Fruit fly (Drosophila melanogaster) whole organism, prepupa: ENCODE results near the gene Cys.

ENCODE experiments used
- Blimp-1 ChIP-seq: fragments of 200-800 bp; sonication (Bioruptor generic); optimal IDR thresholded peaks from 3 replicates; lab custom pipeline; 2017; ENCODE audit warnings: missing biosample characterization, missing genetic modification characterization, mild to moderate bottlenecking, moderate library complexity, missing genetic modification reagents
- CG10631 ChIP-seq: fragments of 200-800 bp; sonication (Bioruptor generic); optimal IDR thresholded peaks from 2 replicates; lab custom pipeline; 2016; ENCODE audit warnings: missing biosample characterization, missing genetic modification characterization
- CG11294 ChIP-seq: fragments of 200-800 bp; sonication (Bioruptor generic); IDR thresholded peaks from 2 replicates; pipeline ENCODE4 v1.3.6; 2022; ENCODE audit warnings: missing biosample characterization, missing genetic modification characterization
- CG11902 ChIP-seq: fragments of 200-800 bp; sonication (Bioruptor generic); optimal IDR thresholded peaks from 3 replicates; lab custom pipeline; 2016; ENCODE audit warnings: missing biosample characterization, missing genetic modification characterization
- CG15336 ChIP-seq: fragments of 200-800 bp; sonication (Bioruptor generic); IDR thresholded peaks from 2 replicates; pipeline ENCODE4 v1.3.6; 2022; ENCODE audit warnings: missing biosample characterization, missing genetic modification characterization
- CG16779 ChIP-seq: fragments of 200-800 bp; sonication (Bioruptor generic); optimal IDR thresholded peaks from 3 replicates; lab custom pipeline; 2017; ENCODE audit warnings: missing biosample characterization, mild to moderate bottlenecking, missing genetic modification characterization
- CG3032 ChIP-seq: fragments of 200-800 bp; optimal IDR thresholded peaks from 2 replicates; lab custom pipeline; 2019; ENCODE audit warnings: missing biosample characterization, mild to moderate bottlenecking, missing genetic modification characterization, moderate library complexity
- CG32006 ChIP-seq: fragments of 200-800 bp; sonication (Bioruptor generic); optimal IDR thresholded peaks from 3 replicates; lab custom pipeline; 2017; ENCODE audit warnings: missing biosample characterization, mild to moderate bottlenecking, missing genetic modification characterization
- CG34406 ChIP-seq: fragments of 200-800 bp; sonication (Bioruptor generic); optimal IDR thresholded peaks from 3 replicates; lab custom pipeline; 2016; ENCODE audit warnings: missing biosample characterization, missing genetic modification characterization
- CG3919 ChIP-seq: fragments of 200-800 bp; sonication (Bioruptor generic); optimal IDR thresholded peaks from 3 replicates; lab custom pipeline; 2016; ENCODE audit warnings: missing biosample characterization, missing genetic modification characterization
- CG6163 ChIP-seq: fragments of 200-800 bp; sonication (Bioruptor generic); IDR thresholded peaks from 3 replicates; pipeline ENCODE4 v1.3.6; 2022; ENCODE audit warnings: missing biosample characterization, missing genetic modification characterization
- CG6276 ChIP-seq: fragments of 200-800 bp; sonication (Bioruptor generic); optimal IDR thresholded peaks from 2 replicates; lab custom pipeline; 2017; ENCODE audit warnings: missing biosample characterization, mild to moderate bottlenecking, missing genetic modification characterization
- CG6808 ChIP-seq: fragments of 200-800 bp; sonication (Bioruptor generic); optimal IDR thresholded peaks from 3 replicates; lab custom pipeline; 2017; ENCODE audit warnings: missing biosample characterization, missing genetic modification characterization, mild to moderate bottlenecking, moderate library complexity, missing genetic modification reagents
- CG7368 ChIP-seq: fragments of 200-800 bp; sonication (Bioruptor generic); optimal IDR thresholded peaks from 3 replicates; lab custom pipeline; 2016; ENCODE audit warnings: missing biosample characterization, missing genetic modification characterization
- CG8319 ChIP-seq: fragments of 200-800 bp; sonication (Bioruptor generic); optimal IDR thresholded peaks from 3 replicates; lab custom pipeline; 2016; ENCODE audit warnings: missing biosample characterization, missing genetic modification characterization
- CG8632 ChIP-seq: fragments of 200-800 bp; sonication (Bioruptor generic); optimal IDR thresholded peaks from 3 replicates; lab custom pipeline; 2016; ENCODE audit warnings: missing biosample characterization, missing genetic modification characterization
- CG9139 ChIP-seq: fragments of 200-800 bp; sonication (Bioruptor generic); optimal IDR thresholded peaks from 3 replicates; lab custom pipeline; 2017; ENCODE audit warnings: missing biosample characterization, mild to moderate bottlenecking, missing genetic modification characterization
- Eip75B ChIP-seq: fragments of 200-800 bp; sonication (Bioruptor generic); optimal IDR thresholded peaks from 3 replicates; lab custom pipeline; 2016; ENCODE audit warnings: missing biosample characterization, missing genetic modification characterization
- Eip78C ChIP-seq: fragments of 200-800 bp; sonication (Bioruptor generic); peaks from one replicate; lab custom pipeline; 2016; ENCODE audit warnings: missing biosample characterization, missing genetic modification characterization
- Eip93F ChIP-seq: fragments of 200-800 bp; sonication (Bioruptor generic); optimal IDR thresholded peaks from 2 replicates; lab custom pipeline; 2016; ENCODE audit warnings: missing biosample characterization, mild to moderate bottlenecking, missing genetic modification characterization
- Ets96B ChIP-seq: fragments of 200-800 bp; optimal IDR thresholded peaks from 2 replicates; lab custom pipeline; 2019; ENCODE audit warnings: missing biosample characterization, mild to moderate bottlenecking, missing genetic modification characterization, moderate library complexity
- Gug ChIP-seq: fragments of 200-800 bp; sonication (Bioruptor generic); IDR thresholded peaks from 2 replicates; pipeline ENCODE4 v1.3.6; 2022; ENCODE audit warnings: missing biosample characterization, missing genetic modification characterization
- Hr38 ChIP-seq: sonication (Bioruptor generic); optimal IDR thresholded peaks from 2 replicates; lab custom pipeline; 2016; ENCODE audit warnings: missing biosample characterization, missing genetic modification characterization
- Hr39 ChIP-seq: fragments of 200-800 bp; sonication (Bioruptor generic); optimal IDR thresholded peaks from 2 replicates; lab custom pipeline; 2016; ENCODE audit warnings: missing biosample characterization, missing genetic modification characterization
- Hr4 ChIP-seq: fragments of 200-800 bp; sonication (Bioruptor generic); optimal IDR thresholded peaks from 3 replicates; lab custom pipeline; 2016; ENCODE audit warnings: missing biosample characterization, missing genetic modification characterization
- Lpt ChIP-seq: fragments of 200-800 bp; sonication (Bioruptor generic); optimal IDR thresholded peaks from 3 replicates; lab custom pipeline; 2016; ENCODE audit warnings: missing biosample characterization, missing genetic modification characterization
- Met ChIP-seq: fragments of 200-800 bp; sonication (Bioruptor generic); optimal IDR thresholded peaks from 3 replicates; lab custom pipeline; 2016; ENCODE audit warnings: missing biosample characterization, missing genetic modification characterization
- Sox102F ChIP-seq: fragments of 200-800 bp; sonication (Bioruptor generic); optimal IDR thresholded peaks from 2 replicates; lab custom pipeline; 2016; ENCODE audit warnings: missing biosample characterization, mild to moderate bottlenecking, missing genetic modification characterization
- Sox14 ChIP-seq: fragments of 200-800 bp; sonication (Bioruptor generic); optimal IDR thresholded peaks from 3 replicates; lab custom pipeline; 2016; ENCODE audit warnings: missing biosample characterization, missing genetic modification characterization
- Sox15 ChIP-seq: fragments of 200-800 bp; sonication (Bioruptor generic); optimal IDR thresholded peaks from 3 replicates; lab custom pipeline; 2016; ENCODE audit warnings: missing biosample characterization, missing genetic modification characterization
- achi ChIP-seq: fragments of 200-800 bp; sonication (Bioruptor generic); optimal IDR thresholded peaks from 3 replicates; lab custom pipeline; 2016; ENCODE audit warnings: missing biosample characterization, missing genetic modification characterization
- acj6 ChIP-seq: fragments of 200-800 bp; sonication (Bioruptor generic); optimal IDR thresholded peaks from 3 replicates; lab custom pipeline; 2016; ENCODE audit warnings: missing biosample characterization, missing genetic modification characterization
- cyc ChIP-seq: fragments of 200-800 bp; sonication (Bioruptor generic); optimal IDR thresholded peaks from 3 replicates; lab custom pipeline; 2016; ENCODE audit warnings: missing biosample characterization, missing genetic modification characterization
- dac ChIP-seq: fragments of 200-800 bp; sonication (Bioruptor generic); optimal IDR thresholded peaks from 2 replicates; lab custom pipeline; 2017; ENCODE audit warnings: missing biosample characterization, mild to moderate bottlenecking, missing genetic modification characterization
- eg ChIP-seq: fragments of 200-800 bp; sonication (Bioruptor generic); IDR thresholded peaks from 3 replicates; pipeline ENCODE4 v1.3.6; 2022; ENCODE audit warnings: missing biosample characterization, missing genetic modification characterization
- esn ChIP-seq: fragments of 200-800 bp; sonication (Bioruptor generic); optimal IDR thresholded peaks from 2 replicates; lab custom pipeline; 2016; ENCODE audit warnings: missing biosample characterization, mild to moderate bottlenecking, missing genetic modification characterization, moderate library complexity
- fd85E ChIP-seq: fragments of 200-800 bp; sonication (Bioruptor generic); optimal IDR thresholded peaks from 3 replicates; lab custom pipeline; 2016; ENCODE audit warnings: missing biosample characterization, missing genetic modification characterization
- fkh ChIP-seq: fragments of 200-800 bp; sonication (Bioruptor generic); optimal IDR thresholded peaks from 3 replicates; lab custom pipeline; 2017; ENCODE audit warnings: missing biosample characterization, mild to moderate bottlenecking, missing genetic modification characterization, moderate library complexity
- net ChIP-seq: fragments of 200-800 bp; sonication (Bioruptor generic); optimal IDR thresholded peaks from 3 replicates; lab custom pipeline; 2016; ENCODE audit warnings: missing biosample characterization, missing genetic modification characterization
- pdm3 ChIP-seq: fragments of 200-800 bp; sonication (Bioruptor generic); optimal IDR thresholded peaks from 3 replicates; lab custom pipeline; 2016; ENCODE audit warnings: missing biosample characterization, missing genetic modification characterization
- salr ChIP-seq, 2 experiments: fragments of 200-800 bp; sonication (Bioruptor generic); optimal IDR thresholded peaks; 3 replicates each; lab custom pipeline; 2016 to 2018; ENCODE audit warnings: missing biosample characterization in 2 of 2, missing genetic modification characterization in 2 of 2, mild to moderate bottlenecking in 1 of 2
- spab ChIP-seq: fragments of 200-800 bp; sonication (Bioruptor generic); optimal IDR thresholded peaks from 2 replicates; lab custom pipeline; 2017; ENCODE audit warnings: missing biosample characterization, mild to moderate bottlenecking, missing genetic modification characterization, missing genetic modification reagents
- ss ChIP-seq, 2 experiments: fragments of 200-800 bp; sonication (Bioruptor generic); optimal IDR thresholded peaks; 2 replicates in 1 of 2; 3 replicates in 1 of 2; lab custom pipeline; 2017 to 2018; ENCODE audit warnings: mild to moderate bottlenecking in 2 of 2, missing biosample characterization in 2 of 2, missing genetic modification characterization in 2 of 2, moderate library complexity in 1 of 2
- svp ChIP-seq: fragments of 200-800 bp; sonication (Bioruptor generic); peaks from one replicate; lab custom pipeline; 2016; ENCODE audit warnings: missing biosample characterization, missing genetic modification characterization
- topi ChIP-seq: fragments of 200-800 bp; sonication (Bioruptor generic); optimal IDR thresholded peaks from 3 replicates; lab custom pipeline; 2016; ENCODE audit warnings: missing biosample characterization, missing genetic modification characterization
- vri ChIP-seq: fragments of 200-800 bp; sonication (Bioruptor generic); optimal IDR thresholded peaks from 3 replicates; lab custom pipeline; 2016; ENCODE audit warnings: missing biosample characterization, mild to moderate bottlenecking, missing genetic modification characterization

Gene Cys

DNA sequence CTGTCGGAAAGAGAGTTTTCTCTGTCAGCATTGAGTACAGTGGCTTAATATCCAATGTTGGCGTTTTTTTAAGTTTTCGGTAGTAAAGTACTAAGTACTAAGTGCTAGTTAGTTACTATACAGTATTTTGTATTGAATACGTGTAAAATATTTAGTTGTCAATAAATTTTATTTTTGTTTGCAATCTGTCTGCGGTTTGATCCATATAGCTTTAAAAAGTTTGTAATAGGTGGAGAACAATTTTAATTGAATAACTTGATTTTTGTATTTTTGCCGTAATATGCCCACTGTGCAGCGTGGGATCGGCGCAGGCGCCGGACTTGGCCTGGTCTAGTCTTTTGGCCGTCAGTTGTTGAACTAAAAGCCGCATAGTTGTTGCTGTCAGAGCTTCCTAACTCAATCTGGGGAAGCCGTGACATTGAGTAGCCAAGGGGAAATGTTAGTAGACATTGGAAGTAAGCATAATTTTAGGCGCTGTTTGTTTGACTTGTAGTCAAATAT is 11.0 kb downstream of the Cys start (continued):
- TF ChIP-seq achi (peak; percentile 67), Met (GFP tag; lab: Kevin White, UChicago) (peak; percentile 63), Sox15 (GFP tag; lab: Kevin White, UChicago) (peak; percentile 32), CG11902 (GFP tag; lab: Kevin White, UChicago) (no peak), Hr39 (peak; percentile 28), acj6 (GFP tag; lab: Kevin White, UChicago) (peak; percentile 61), cyc (GFP tag; lab: Kevin White, UChicago) (peak; percentile 43), topi (peak; percentile 61), Gug (GFP tag; lab: Robert Waterston, UW) (peak; percentile 73), CG6163 (GFP tag; lab: Robert Waterston, UW) (peak; percentile 76; the same call in 2 of the 3 replicates), CG3032 (peak; percentile 58), eg (GFP tag; lab: Robert Waterston, UW) (peak; percentile 81), CG10631 (GFP tag; lab: Kevin White, UChicago) (peak; percentile 61), Ets96B (tag; lab: Kevin White, UChicago) (peak; percentile 73), spab (peak; percentile 31), CG11294 (peak; percentile 59; the same call in 1 of the 2 replicates), Sox102F (GFP tag; lab: Kevin White, UChicago) (peak; percentile 49), CG6276 (GFP tag; lab: Kevin White, UChicago) (peak; percentile 79), CG7368 (GFP tag; lab: Kevin White, UChicago) (peak; percentile 34), Hr38 (GFP tag; lab: Kevin White, UChicago) (no peak), Eip75B (GFP tag; lab: Kevin White, UChicago) (peak; percentile 59)

DNA sequence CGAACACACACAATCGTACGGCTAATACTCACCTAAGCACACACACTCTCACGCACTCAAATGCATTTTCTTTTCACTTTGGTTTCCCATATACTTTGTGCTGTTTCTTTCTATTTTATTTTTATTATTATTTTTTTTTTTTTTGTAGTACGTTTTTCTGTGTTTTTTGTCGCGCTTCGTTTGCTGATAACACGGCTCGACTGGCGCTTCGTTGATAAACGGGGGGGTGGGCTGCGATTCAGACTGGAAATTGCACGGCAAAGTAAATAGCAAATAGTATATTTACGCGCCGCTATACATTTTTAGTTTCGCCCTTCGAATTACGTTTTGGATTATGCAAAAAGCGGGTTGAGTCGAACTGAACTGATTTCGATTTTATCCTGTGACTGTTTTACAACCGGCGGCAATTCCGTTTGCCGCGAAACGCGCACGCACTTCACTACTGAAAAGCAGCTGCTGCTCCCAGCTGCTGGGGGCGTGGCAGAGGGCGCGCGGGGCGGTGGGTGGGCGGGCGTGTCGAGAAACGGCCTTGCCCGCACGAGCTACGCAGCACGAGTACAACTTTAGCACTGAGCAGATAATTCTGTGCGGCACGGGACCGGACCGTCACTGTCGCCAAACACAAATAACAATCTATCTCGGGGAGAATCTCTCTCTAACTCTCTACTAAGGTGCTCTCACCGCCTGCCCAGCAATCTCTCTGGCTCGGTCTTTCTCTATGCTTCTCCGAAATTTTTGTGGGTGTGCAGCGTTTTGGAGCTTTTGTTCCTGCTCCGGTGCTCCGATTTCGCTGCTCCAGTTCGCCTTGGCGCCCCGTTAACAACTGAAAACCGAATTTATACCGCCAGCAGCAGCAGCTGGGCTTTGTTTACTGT is 11.7 kb downstream of the Cys start, which contains the start of gene Pde6:
Pde6 (minus strand) TSS at position 825 of the 875 bp plus-strand sequence.
- TF ChIP-seq dac (GFP tag; lab: Kevin White, UChicago): peak; percentile 44
- TF ChIP-seq Blimp-1 (GFP tag; lab: Kevin White, UChicago): no peak
- TF ChIP-seq Eip75B (GFP tag; lab: Kevin White, UChicago): peak; percentile 32
- peak; percentile 87 for TF ChIP-seq CG6276 (GFP tag; lab: Kevin White, UChicago)
- peak; percentile 52 for TF ChIP-seq svp (GFP tag; lab: Kevin White, UChicago)
- TF ChIP-seq vri: no peak
- TF ChIP-seq CG9139 (GFP tag; lab: Kevin White, UChicago): peak; percentile 4
- TF ChIP-seq CG8319: no peak
- TF ChIP-seq CG8632 (GFP tag; lab: Kevin White, UChicago): peak; percentile 0
- TF ChIP-seq CG3919 (GFP tag; lab: Kevin White, UChicago): peak; percentile 12
- peak; percentile 26 for TF ChIP-seq Eip78C
- TF ChIP-seq ss (GFP tag; optimal IDR thresholded peaks at IDR 0.05; lab: Kevin White, UChicago): peak; percentile 21 to 52
- peak in 1 of 2 experiments; percentile 77 for TF ChIP-seq salr (GFP tag; optimal IDR thresholded peaks at IDR 0.05; lab: Kevin White, UChicago)
- TF ChIP-seq pdm3: peak; percentile 24
- no peak for TF ChIP-seq esn
- TF ChIP-seq CG34406 (GFP tag; lab: Kevin White, UChicago): peak; percentile 40
- peak; percentile 65 for TF ChIP-seq Lpt (GFP tag; lab: Kevin White, UChicago)
- TF ChIP-seq CG7368 (GFP tag; lab: Kevin White, UChicago): no peak
- peak; percentile 5 for TF ChIP-seq fkh (GFP tag; lab: Kevin White, UChicago)
- TF ChIP-seq CG3032: peak; percentile 33
- no peak for TF ChIP-seq CG11902 (GFP tag; lab: Kevin White, UChicago)
- TF ChIP-seq spab: peak; percentile 28
- peak; percentile 95 for TF ChIP-seq eg (GFP tag; lab: Robert Waterston, UW)
- peak; percentile 77 for TF ChIP-seq CG16779 (tag; lab: Kevin White, UChicago)
- peak; percentile 63 for TF ChIP-seq achi
- peak; percentile 91 for TF ChIP-seq CG6163 (GFP tag; lab: Robert Waterston, UW)
- TF ChIP-seq Sox14 (GFP tag; lab: Kevin White, UChicago): peak; percentile 3
- peak; percentile 17 for TF ChIP-seq CG10631 (GFP tag; lab: Kevin White, UChicago)
- TF ChIP-seq Hr38 (GFP tag; lab: Kevin White, UChicago): no peak
- peak; percentile 76 for TF ChIP-seq CG15336 (GFP tag; lab: Robert Waterston, UW)
- TF ChIP-seq CG32006 (GFP tag; lab: Kevin White, UChicago): peak; percentile 78
- TF ChIP-seq Eip93F (GFP tag; lab: Kevin White, UChicago): no peak
- peak; percentile 43 for TF ChIP-seq Ets96B (tag; lab: Kevin White, UChicago)
- peak; percentile 74 for TF ChIP-seq net (GFP tag; lab: Kevin White, UChicago)
- peak; percentile 43 for TF ChIP-seq Hr4
- peak; percentile 56 for TF ChIP-seq CG6808 (GFP tag; lab: Kevin White, UChicago)
- TF ChIP-seq fd85E (GFP tag; lab: Kevin White, UChicago): no peak
- no peak for TF ChIP-seq Met (GFP tag; lab: Kevin White, UChicago)
